Fruit fly (Drosophila melanogaster): ENCODE data around the gene CG5199.

CG5199 gene

dm6 chr3L:20471499-20472313 lies 19.0 kb upstream of the CG5199 start (continued):
- peak; percentile 31 for TF ChIP-seq phol (tag; optimal IDR thresholded peaks at IDR 0.05)
- TF ChIP-seq stc (GFP tag; IDR thresholded peaks at IDR 0.05) = 0 out of 2 replicates have a peak, but pooled peaks have one; percentile 5
- TF ChIP-seq CG10565 (GFP tag; optimal IDR thresholded peaks at IDR 0.05) = no peak
- TF ChIP-seq CG13287 (GFP tag; IDR thresholded peaks at IDR 0.05; ENCODE audit: partially characterized antibody) = no peak
- no peak for TF ChIP-seq CG4282 (GFP tag; optimal IDR thresholded peaks at IDR 0.05)
- no peak for TF ChIP-seq lmd (GFP tag; IDR thresholded peaks at IDR 0.05)
- peak; percentile 4 for TF ChIP-seq Dad (GFP tag; optimal IDR thresholded peaks at IDR 0.05)
- TF ChIP-seq CG11723 (GFP tag; optimal IDR thresholded peaks at IDR 0.05) = peak; percentile 44
- TF ChIP-seq CG1832 (GFP tag; optimal IDR thresholded peaks at IDR 0.05) = no peak
- no peak for TF ChIP-seq Dip2 (GFP tag; IDR thresholded peaks at IDR 0.05)
- peak; percentile 41 for TF ChIP-seq bcd (GFP tag; optimal IDR thresholded peaks at IDR 0.05)
- TF ChIP-seq gt (GFP tag; IDR thresholded peaks at IDR 0.05) = no peak
- TF ChIP-seq pzg (GFP tag; optimal IDR thresholded peaks at IDR 0.05) = no peak
- TF ChIP-seq Oaz (GFP tag; IDR thresholded peaks at IDR 0.05) = no peak
- no peak for TF ChIP-seq ham (GFP tag; IDR thresholded peaks at IDR 0.05)
- no peak for TF ChIP-seq lbe (GFP tag; optimal IDR thresholded peaks at IDR 0.05)
- TF ChIP-seq CG6765 (GFP tag; optimal IDR thresholded peaks at IDR 0.05) = peak; percentile 49
- TF ChIP-seq Lhr (GFP tag; optimal IDR thresholded peaks at IDR 0.05) = peak; percentile 43
- peak; percentile 44 for TF ChIP-seq CG7556 (GFP tag; optimal IDR thresholded peaks at IDR 0.05)
- TF ChIP-seq CG6683 (GFP tag; optimal IDR thresholded peaks at IDR 0.05) = peak; percentile 37
- TF ChIP-seq CG10321 (GFP tag; IDR thresholded peaks at IDR 0.05) = 0 out of 2 replicates have a peak, but pooled peaks have one; percentile 14
- peak; percentile 61 for TF ChIP-seq Side (GFP tag; optimal IDR thresholded peaks at IDR 0.05)
- peak; percentile 25 for TF ChIP-seq zen (tag; optimal IDR thresholded peaks at IDR 0.05)
- peak; percentile 25 for TF ChIP-seq CG12659 (GFP tag; optimal IDR thresholded peaks at IDR 0.05)
- peak; percentile 71 for TF ChIP-seq CG15696 (tag; optimal IDR thresholded peaks at IDR 0.05)
- peak; percentile 20 to 40 for TF ChIP-seq Hr51 (GFP tag; optimal IDR thresholded peaks at IDR 0.05)
- peak; percentile 41 for TF ChIP-seq CG10462 (GFP tag; optimal IDR thresholded peaks at IDR 0.05)
- peak; percentile 70 for TF ChIP-seq dmrt11E (tag; optimal IDR thresholded peaks at IDR 0.05)
- no peak for TF ChIP-seq CG17802 (tag; optimal IDR thresholded peaks at IDR 0.05)
- no peak for TF ChIP-seq ssp (GFP tag; IDR thresholded peaks at IDR 0.05)
- peak; percentile 14 for TF ChIP-seq HmgZ (tag; optimal IDR thresholded peaks at IDR 0.05)
- TF ChIP-seq CG7963 (GFP tag; IDR thresholded peaks at IDR 0.05; ENCODE audit: partially characterized antibody) = no peak
- TF ChIP-seq CG18011 (GFP tag; optimal IDR thresholded peaks at IDR 0.05) = peak; percentile 21
- TF ChIP-seq usp (GFP tag; optimal IDR thresholded peaks at IDR 0.05) = no peak
- peak; percentile 80 for TF ChIP-seq nau (GFP tag; optimal IDR thresholded peaks at IDR 0.05)
- no peak for TF ChIP-seq CG5245 (GFP tag; optimal IDR thresholded peaks at IDR 0.05)
- no peak for TF ChIP-seq wor (GFP tag; IDR thresholded peaks at IDR 0.05)
- no peak for TF ChIP-seq tin (GFP tag; optimal IDR thresholded peaks at IDR 0.05)
- TF ChIP-seq stwl (tag; optimal IDR thresholded peaks at IDR 0.05) = no peak
- peak; percentile 73 for TF ChIP-seq CG15011 (GFP tag; optimal IDR thresholded peaks at IDR 0.05)
- peak; percentile 16 for TF ChIP-seq Fer3 (tag; optimal IDR thresholded peaks at IDR 0.05)
- TF ChIP-seq Stat92E (GFP tag; optimal IDR thresholded peaks at IDR 0.05) = no peak
- TF ChIP-seq tup (GFP tag; optimal IDR thresholded peaks at IDR 0.05) = peak; percentile 49
- peak; percentile 20 for TF ChIP-seq CG7745 (tag; optimal IDR thresholded peaks at IDR 0.05)
- TF ChIP-seq CHES-1-like (GFP tag; optimal IDR thresholded peaks at IDR 0.05) = peak; percentile 53
- TF ChIP-seq YL-1 (GFP tag; optimal IDR thresholded peaks at IDR 0.05) = no peak
- peak; percentile 5 for TF ChIP-seq luna (GFP tag; optimal IDR thresholded peaks at IDR 0.05)
- TF ChIP-seq cad (GFP tag; optimal IDR thresholded peaks at IDR 0.05) = no peak
